Fruit fly (Drosophila melanogaster) whole organism, embryonic: ENCODE results near the gene dsx.
A peak's percentile ranks its signal among the peaks of the same experiment; 100 is the strongest.

Source experiments
- Asciz ChIP-seq: fragments of 200-800 bp; sonication (Bioruptor generic); optimal IDR thresholded peaks from 2 replicates; lab custom pipeline; 2017; ENCODE audit warnings: missing biosample characterization, mild to moderate bottlenecking, missing genetic modification characterization, missing genetic modification reagents
- CG1024 ChIP-seq: fragments of 200-800 bp; sonication (Bioruptor generic); IDR thresholded peaks from 2 replicates; pipeline ENCODE4 v1.3.6; 2022; ENCODE audit warnings: missing biosample characterization, missing genetic modification characterization
- CG10431 ChIP-seq: fragments of 200-800 bp; sonication (Bioruptor generic); optimal IDR thresholded peaks from 3 replicates; lab custom pipeline; 2018; ENCODE audit warnings: missing biosample characterization, mild to moderate bottlenecking, missing genetic modification characterization
- CG10654 ChIP-seq: fragments of 200-800 bp; sonication (Bioruptor generic); optimal IDR thresholded peaks from 2 replicates; lab custom pipeline; 2016; ENCODE audit warnings: missing biosample characterization, missing genetic modification characterization
- CG10959 ChIP-seq: fragments of 200-800 bp; sonication (Bioruptor generic); IDR thresholded peaks from 2 replicates; pipeline ENCODE4 v1.3.6; 2022; ENCODE audit warnings: missing biosample characterization, missing genetic modification characterization
- CG11695 ChIP-seq: fragments of 200-800 bp; sonication (Bioruptor generic); IDR thresholded peaks from 3 replicates; pipeline ENCODE4 v1.3.6; 2022; ENCODE audit warnings: missing biosample characterization, missing genetic modification characterization
- CG12744 ChIP-seq: fragments of 200-800 bp; sonication (Bioruptor generic); optimal IDR thresholded peaks from 2 replicates; lab custom pipeline; 2016; ENCODE audit warnings: missing biosample characterization, missing genetic modification characterization
- CG15696 ChIP-seq: fragments of 200-800 bp; sonication (Bioruptor generic); optimal IDR thresholded peaks from 2 replicates; lab custom pipeline; 2019; ENCODE audit warnings: missing biosample characterization, mild to moderate bottlenecking, missing genetic modification characterization, moderate library complexity
- CG17328 ChIP-seq: fragments of 200-800 bp; sonication (Bioruptor generic); IDR thresholded peaks from 2 replicates; pipeline ENCODE4 v1.3.6; 2022; ENCODE audit warnings: missing biosample characterization, missing genetic modification characterization
- CG4360 ChIP-seq: fragments of 200-800 bp; sonication (Bioruptor generic); IDR thresholded peaks from 2 replicates; pipeline ENCODE4 v1.3.6; 2022; ENCODE audit warnings: missing biosample characterization, missing genetic modification characterization
- CG43689 ChIP-seq: fragments of 200-800 bp; sonication (Bioruptor generic); IDR thresholded peaks from 2 replicates; pipeline ENCODE4 v1.3.6; 2022; ENCODE audit warnings: missing biosample characterization, missing genetic modification characterization
- CG4617 ChIP-seq: fragments of 200-800 bp; sonication (Bioruptor generic); optimal IDR thresholded peaks from 3 replicates; lab custom pipeline; 2016; ENCODE audit warnings: missing biosample characterization, missing genetic modification characterization, borderline replicate concordance
- CG4820 ChIP-seq: fragments of 200-800 bp; sonication (Bioruptor generic); optimal IDR thresholded peaks from 3 replicates; lab custom pipeline; 2016; ENCODE audit warnings: missing biosample characterization, missing genetic modification characterization
- CG5180 ChIP-seq: fragments of 200-800 bp; sonication (Bioruptor generic); optimal IDR thresholded peaks from 3 replicates; lab custom pipeline; 2017; ENCODE audit warnings: missing biosample characterization, missing genetic modification characterization, mild to moderate bottlenecking, moderate library complexity, missing genetic modification reagents
- CG9932 ChIP-seq: fragments of 200-800 bp; sonication (Bioruptor generic); IDR thresholded peaks from 2 replicates; pipeline ENCODE4 v1.3.6; 2022; ENCODE audit warnings: missing biosample characterization, missing genetic modification characterization
- E2f1 ChIP-seq: fragments of 200-800 bp; sonication (Bioruptor generic); IDR thresholded peaks from 2 replicates; pipeline ENCODE4 v1.3.6; 2022; ENCODE audit warnings: missing biosample characterization, missing genetic modification characterization
- E2f2 ChIP-seq: fragments of 200-800 bp; sonication (Bioruptor generic); IDR thresholded peaks from 2 replicates; pipeline ENCODE4 v1.3.6; 2022; ENCODE audit warnings: missing biosample characterization, missing genetic modification characterization
- H2.0 ChIP-seq: fragments of 200-800 bp; sonication (Bioruptor generic); IDR thresholded peaks from 2 replicates; pipeline ENCODE4 v1.3.6; 2022; ENCODE audit warnings: missing biosample characterization, missing genetic modification characterization
- HmgD ChIP-seq: fragments of 200-800 bp; sonication (Bioruptor generic); optimal IDR thresholded peaks from 3 replicates; lab custom pipeline; 2016; ENCODE audit warnings: missing biosample characterization, missing genetic modification characterization
- Hr78 ChIP-seq, 2 experiments: fragments of 200-800 bp in 1 of 2; fragments of >200 bp in 1 of 2; sonication (Bioruptor generic) in 1 of 2; optimal IDR thresholded peaks; 2 replicates each; lab custom pipeline; 2017 to 2019; ENCODE audit warnings: missing biosample characterization in 2 of 2, missing genetic modification characterization in 2 of 2, mild to moderate bottlenecking in 1 of 2, moderate library complexity in 1 of 2
- Hsf ChIP-seq: fragments of 200-800 bp; sonication (Bioruptor generic); optimal IDR thresholded peaks from 3 replicates; lab custom pipeline; 2016; ENCODE audit warnings: missing biosample characterization, missing genetic modification characterization
- Jarid2 ChIP-seq: fragments of 200-800 bp; sonication (Bioruptor generic); optimal IDR thresholded peaks from 3 replicates; lab custom pipeline; 2017; ENCODE audit warnings: mild to moderate bottlenecking, missing biosample characterization, missing genetic modification reagents, missing genetic modification characterization
- Mes4 ChIP-seq: fragments of 200-800 bp; sonication (Bioruptor generic); optimal IDR thresholded peaks from 2 replicates; lab custom pipeline; 2016; ENCODE audit warnings: missing biosample characterization, missing genetic modification characterization
- NFAT ChIP-seq: fragments of 200-800 bp; sonication (Bioruptor generic); IDR thresholded peaks from 2 replicates; pipeline ENCODE4 v1.3.6; 2022; ENCODE audit warnings: missing biosample characterization, missing genetic modification characterization
- Neu2 ChIP-seq: fragments of 200-800 bp; sonication (Bioruptor generic); optimal IDR thresholded peaks from 3 replicates; lab custom pipeline; 2016; ENCODE audit warnings: missing biosample characterization, missing genetic modification characterization, borderline replicate concordance
- Opbp ChIP-seq: fragments of 200-800 bp; sonication (Bioruptor generic); IDR thresholded peaks from 3 replicates; pipeline ENCODE4 v1.3.6; 2022; ENCODE audit warnings: missing biosample characterization, missing genetic modification characterization; ENCODE audit not compliant: partially characterized antibody
- Sox100B ChIP-seq: fragments of 200-800 bp; sonication (Bioruptor generic); optimal IDR thresholded peaks from 3 replicates; lab custom pipeline; 2018; ENCODE audit warnings: missing biosample characterization, mild to moderate bottlenecking, missing genetic modification characterization
- Trl ChIP-seq, 3 experiments: fragments of >200 bp in 2 of 3; fragments of 200-800 bp in 1 of 3; sonication (Bioruptor generic) in 1 of 3; optimal IDR thresholded peaks; 2 replicates in 1 of 3; 3 replicates in 2 of 3; lab custom pipeline; 2016 to 2017; ENCODE audit warnings: missing biosample characterization in 1 of 3, missing genetic modification characterization in 1 of 3
- ab ChIP-seq: fragments of 200-800 bp; sonication (Bioruptor generic); optimal IDR thresholded peaks from 2 replicates; lab custom pipeline; 2016; ENCODE audit warnings: missing biosample characterization, missing genetic modification characterization
- aop ChIP-seq: fragments of 200-800 bp; sonication (Bioruptor generic); IDR thresholded peaks from 2 replicates; pipeline ENCODE4 v1.3.6; 2022; ENCODE audit warnings: missing biosample characterization, missing genetic modification characterization
- ara ChIP-seq: fragments of 200-800 bp; sonication (Bioruptor generic); IDR thresholded peaks from 2 replicates; pipeline ENCODE4 v1.3.6; 2022; ENCODE audit warnings: missing biosample characterization, missing genetic modification characterization
- ase ChIP-seq: fragments of 200-800 bp; sonication (Bioruptor generic); IDR thresholded peaks from 3 replicates; pipeline ENCODE4 v1.3.6; 2022; ENCODE audit warnings: missing biosample characterization, missing genetic modification characterization
- bsh ChIP-seq, 2 experiments: fragments of 200-800 bp; sonication (Bioruptor generic); optimal IDR thresholded peaks; 2 replicates each; lab custom pipeline; 2017 to 2018; ENCODE audit warnings: mild to moderate bottlenecking in 2 of 2, missing biosample characterization in 2 of 2, missing genetic modification characterization in 2 of 2, moderate library complexity in 1 of 2
- chn ChIP-seq: fragments of 200-800 bp; sonication (Bioruptor generic); optimal IDR thresholded peaks from 2 replicates; lab custom pipeline; 2016; ENCODE audit warnings: missing biosample characterization, missing genetic modification characterization
- croc ChIP-seq: fragments of 200-800 bp; sonication (Bioruptor generic); conservative IDR thresholded peaks from 3 replicates; pipeline ENCODE4 v1.3.6; 2022; ENCODE audit warnings: missing biosample characterization, missing genetic modification characterization
- dimm ChIP-seq: fragments of 200-800 bp; sonication (Bioruptor generic); IDR thresholded peaks from 2 replicates; pipeline ENCODE4 v1.3.6; 2022; ENCODE audit warnings: missing biosample characterization, missing genetic modification characterization
- dmrt11E ChIP-seq: fragments of 200-800 bp; sonication (Bioruptor generic); optimal IDR thresholded peaks from 3 replicates; lab custom pipeline; 2018; ENCODE audit warnings: missing biosample characterization, mild to moderate bottlenecking, missing genetic modification characterization, moderate library complexity
- dmrt99B ChIP-seq: fragments of 200-800 bp; sonication (Bioruptor generic); optimal IDR thresholded peaks from 2 replicates; lab custom pipeline; 2018; ENCODE audit warnings: missing biosample characterization, mild to moderate bottlenecking, missing genetic modification characterization, moderate library complexity
- eve ChIP-seq, 2 experiments: fragments of >200 bp; optimal IDR thresholded peaks; 2 replicates each; lab custom pipeline; 2017; ENCODE audit warnings: missing biosample characterization in 2 of 2, missing genetic modification characterization in 2 of 2
- lilli ChIP-seq: fragments of 200-800 bp; sonication (Bioruptor generic); optimal IDR thresholded peaks from 3 replicates; lab custom pipeline; 2016; ENCODE audit warnings: missing biosample characterization, missing genetic modification characterization
- lmd ChIP-seq: fragments of 200-800 bp; sonication (Bioruptor generic); IDR thresholded peaks from 2 replicates; pipeline ENCODE4 v1.3.6; 2022; ENCODE audit warnings: missing biosample characterization, missing genetic modification characterization
- lov ChIP-seq, 2 experiments: fragments of 200-800 bp in 1 of 2; fragments of >200 bp in 1 of 2; sonication (Bioruptor generic) in 1 of 2; IDR thresholded peaks in 1 of 2; optimal IDR thresholded peaks in 1 of 2; 2 replicates in 1 of 2; 3 replicates in 1 of 2; pipeline versions ENCODE4 v1.3.6 to Lab custom; 2017 to 2022; ENCODE audit warnings: missing biosample characterization in 1 of 2, missing genetic modification characterization in 1 of 2
- mld ChIP-seq: fragments of 200-800 bp; sonication (Bioruptor generic); IDR thresholded peaks from 3 replicates; pipeline ENCODE4 v1.3.6; 2022; ENCODE audit warnings: missing biosample characterization, missing genetic modification characterization; ENCODE audit not compliant: partially characterized antibody
- nmo ChIP-seq: fragments of 200-800 bp; sonication (Bioruptor generic); optimal IDR thresholded peaks from 2 replicates; lab custom pipeline; 2018; ENCODE audit warnings: missing biosample characterization, mild to moderate bottlenecking, missing genetic modification characterization, moderate library complexity
- phol ChIP-seq: fragments of 200-800 bp; sonication (Bioruptor generic); optimal IDR thresholded peaks from 3 replicates; lab custom pipeline; 2018; ENCODE audit warnings: missing biosample characterization, mild to moderate bottlenecking, missing genetic modification characterization, moderate library complexity
- sr ChIP-seq: fragments of 200-800 bp; sonication (Bioruptor generic); IDR thresholded peaks from 3 replicates; pipeline ENCODE4 v1.3.6; 2022; ENCODE audit warnings: missing biosample characterization, missing genetic modification characterization
- tio ChIP-seq: fragments of 200-800 bp; sonication (Bioruptor generic); optimal IDR thresholded peaks from 2 replicates; lab custom pipeline; 2017; ENCODE audit warnings: missing biosample characterization, missing genetic modification characterization, inconsistent platforms

dsx gene

DNA sequence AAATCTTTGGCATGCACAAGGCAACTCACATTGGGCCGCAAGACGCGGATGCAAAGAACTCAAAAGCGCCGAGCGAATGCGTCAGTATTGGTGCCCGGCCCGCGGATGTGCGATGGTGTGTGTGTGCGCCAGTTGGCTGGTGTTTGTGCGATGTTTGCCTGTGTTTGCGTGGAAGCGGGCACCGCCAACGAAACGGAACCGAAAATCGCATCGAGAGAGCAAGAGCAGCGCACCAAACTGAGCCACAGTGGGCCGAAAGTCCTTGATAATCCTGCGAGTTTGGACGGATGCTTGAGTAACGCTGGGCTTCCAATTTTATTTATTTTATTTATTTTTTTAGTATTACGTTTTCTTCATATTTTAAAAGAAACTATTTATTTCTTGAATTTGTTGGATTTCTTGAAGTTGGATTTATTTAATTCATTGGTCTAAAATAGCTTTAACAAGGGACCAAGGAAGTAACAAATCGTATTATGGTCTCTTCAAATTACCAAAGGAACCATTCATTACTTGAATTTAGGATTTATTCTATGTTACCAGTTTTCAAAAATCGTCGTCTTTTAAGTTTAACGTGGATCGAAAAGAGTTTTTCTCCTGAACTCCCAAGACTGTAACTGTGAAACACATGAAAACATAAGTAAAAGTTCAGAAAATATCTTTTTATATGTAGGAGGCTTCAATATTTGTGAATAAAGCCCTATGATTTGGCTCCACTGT lies 4.3 kb downstream of the dsx start (continued):
- TF ChIP-seq ara (GFP tag; lab: Robert Waterston, UW) (peak; percentile 47; the same call in 1 of the 2 replicates), H2.0 (GFP tag; lab: Robert Waterston, UW) (0 out of 2 replicates have a peak, but pooled peaks have one; percentile 18), CG10431 (GFP tag; lab: Kevin White, UChicago) (peak; percentile 47), Hr78 (GFP tag; optimal IDR thresholded peaks at IDR 0.05; lab: Kevin White, UChicago) (no peak), CG4820 (GFP tag; lab: Kevin White, UChicago) (peak; percentile 19), CG4360 (peak; percentile 47), Jarid2 (peak; percentile 18), sr (0 out of 3 replicates have a peak, but pooled peaks have one; percentile 10), Opbp (GFP tag; lab: Robert Waterston, UW) (0 out of 3 replicates have a peak, but pooled peaks have one; percentile 47), HmgD (GFP tag; lab: Kevin White, UChicago) (no peak), chn (GFP tag; lab: Kevin White, UChicago) (peak; percentile 11), dimm (no peak), tio (GFP tag; lab: Kevin White, UChicago) (peak; percentile 76), CG12744 (GFP tag; lab: Kevin White, UChicago) (no peak), lmd (GFP tag; lab: Robert Waterston, UW) (0 out of 2 replicates have a peak, but pooled peaks have one; percentile 15), Asciz (GFP tag; lab: Kevin White, UChicago) (peak; percentile 55), CG10959 (peak; percentile 37; the same call in 1 of the 2 replicates), Sox100B (GFP tag; lab: Kevin White, UChicago) (peak; percentile 81), CG15696 (peak; percentile 69), dmrt11E (tag; lab: Kevin White, UChicago) (peak; percentile 84), dmrt99B (tag; lab: Kevin White, UChicago) (peak; percentile 66), lilli (GFP tag; lab: Kevin White, UChicago) (no peak), ab (no peak), CG10654 (GFP tag; lab: Kevin White, UChicago) (peak; percentile 3), CG5180 (GFP tag; lab: Kevin White, UChicago) (peak; percentile 94), CG9932 (GFP tag; lab: Robert Waterston, UW) (no peak), bsh (GFP tag; optimal IDR thresholded peaks at IDR 0.05; lab: Kevin White, UChicago) (peak; percentile 38 to 67), Trl (optimal IDR thresholded peaks at IDR 0.05; lab: Kevin White, UChicago) (peak in 1 of 2 experiments; percentile 39), Trl (GFP tag; optimal IDR thresholded peaks at IDR 0.05; lab: Kevin White, UChicago) (no peak), E2f2 (GFP tag; lab: Robert Waterston, UW) (no peak), nmo (GFP tag; lab: Kevin White, UChicago) (peak; percentile 81), lov (optimal IDR thresholded peaks at IDR 0.05; lab: Kevin White, UChicago) (no peak), lov (GFP tag; IDR thresholded peaks at IDR 0.05; lab: Robert Waterston, UW) (0 out of 3 replicates have a peak, but pooled peaks have one; percentile 5), CG1024 (GFP tag; lab: Robert Waterston, UW) (no peak), E2f1 (GFP tag; lab: Robert Waterston, UW) (0 out of 2 replicates have a peak, but pooled peaks have one; percentile 22), CG4617 (GFP tag; lab: Kevin White, UChicago) (peak; percentile 10), eve (GFP tag; optimal IDR thresholded peaks at IDR 0.05; lab: Kevin White, UChicago) (peak in 1 of 2 experiments; percentile 64), mld (GFP tag; lab: Robert Waterston, UW) (no peak), phol (peak; percentile 82), aop (GFP tag; lab: Robert Waterston, UW) (peak; percentile 74), croc (peak; percentile 61; the same call in 2 of the 3 replicates), Neu2 (GFP tag; lab: Kevin White, UChicago) (no peak), CG43689 (GFP tag; lab: Robert Waterston, UW) (no peak), NFAT (GFP tag; lab: Robert Waterston, UW) (no peak), Mes4 (GFP tag; lab: Kevin White, UChicago) (no peak), ase (peak; percentile 6; the same call in 1 of the 3 replicates), CG11695 (GFP tag; lab: Robert Waterston, UW) (no peak), Hsf (GFP tag; lab: Kevin White, UChicago) (peak; percentile 29), CG17328 (GFP tag; lab: Robert Waterston, UW) (peak; percentile 58; the same call in 1 of the 2 replicates)
